Fruit fly (Drosophila melanogaster): ENCODE data around the gene CG5114.

Gene CG5114

dm6 chr3L:14969171-14969570 lies 13.5 kb upstream of the CG5114 start, which contains the start of gene Tom (continued):
- TF ChIP-seq ems (GFP tag; optimal IDR thresholded peaks at IDR 0.05) (peak; percentile 23), inv (GFP tag; IDR thresholded peaks at IDR 0.05; ENCODE audit: partially characterized antibody) (no peak), CG31224 (GFP tag; IDR thresholded peaks at IDR 0.05) (no peak), HLH4C (GFP tag; IDR thresholded peaks at IDR 0.05; ENCODE audit: partially characterized antibody) (no peak), Dref (GFP tag; IDR thresholded peaks at IDR 0.05) (no peak), CG7556 (GFP tag; optimal IDR thresholded peaks at IDR 0.05) (no peak), cad (GFP tag; optimal IDR thresholded peaks at IDR 0.05) (peak; percentile 22), cg (GFP tag; optimal IDR thresholded peaks at IDR 0.05) (no peak), Elba2 (GFP tag; optimal IDR thresholded peaks at IDR 0.05) (peak; percentile 50), ac (GFP tag; optimal IDR thresholded peaks at IDR 0.05) (peak; percentile 33), al (GFP tag; IDR thresholded peaks at IDR 0.05) (no peak), sisA (GFP tag; IDR thresholded peaks at IDR 0.05) (no peak), CG30403 (GFP tag; optimal IDR thresholded peaks at IDR 0.05) (no peak), sr (GFP tag; IDR thresholded peaks at IDR 0.05) (no peak), NC2β (GFP tag; optimal IDR thresholded peaks at IDR 0.05) (peak; percentile 49), Six4 (GFP tag; optimal IDR thresholded peaks at IDR 0.05) (no peak), Lhr (GFP tag; optimal IDR thresholded peaks at IDR 0.05) (no peak), p53 (GFP tag; optimal IDR thresholded peaks at IDR 0.05) (peak; percentile 83), tio (GFP tag; optimal IDR thresholded peaks at IDR 0.05) (no peak), MESR4 (GFP tag; optimal IDR thresholded peaks at IDR 0.05) (no peak), CG1603 (tag; optimal IDR thresholded peaks at IDR 0.05) (peak; percentile 18), CG2116 (GFP tag; optimal IDR thresholded peaks at IDR 0.05) (no peak), trh (GFP tag; optimal IDR thresholded peaks at IDR 0.05) (no peak), h (optimal IDR thresholded peaks at IDR 0.05) (no peak), mirr (GFP tag; optimal IDR thresholded peaks at IDR 0.05) (no peak), Xbp1 (GFP tag; optimal IDR thresholded peaks at IDR 0.05) (no peak), psq (GFP tag; optimal IDR thresholded peaks at IDR 0.05) (no peak), CHES-1-like (GFP tag; optimal IDR thresholded peaks at IDR 0.05) (no peak), CG12236 (GFP tag; optimal IDR thresholded peaks at IDR 0.05) (no peak), zf30C (GFP tag; optimal IDR thresholded peaks at IDR 0.05) (no peak), CG32772 (GFP tag; IDR thresholded peaks at IDR 0.05) (no peak), Usf (GFP tag; optimal IDR thresholded peaks at IDR 0.05) (no peak), hth (optimal IDR thresholded peaks at IDR 0.05) (no peak), tll (GFP tag; optimal IDR thresholded peaks at IDR 0.05) (no peak), gsb-n (tag; optimal IDR thresholded peaks at IDR 0.05) (no peak), CG2120 (GFP tag; optimal IDR thresholded peaks at IDR 0.05) (no peak), nom (GFP tag; optimal IDR thresholded peaks at IDR 0.05) (peak; percentile 32), CG6813 (GFP tag; optimal IDR thresholded peaks at IDR 0.05) (no peak), CG1602 (GFP tag; optimal IDR thresholded peaks at IDR 0.05) (no peak), CG15011 (GFP tag; optimal IDR thresholded peaks at IDR 0.05) (no peak), CG17802 (tag; optimal IDR thresholded peaks at IDR 0.05) (no peak), chif (GFP tag; optimal IDR thresholded peaks at IDR 0.05) (no peak), br (optimal IDR thresholded peaks at IDR 0.05) (no peak), Mad (GFP tag; optimal IDR thresholded peaks at IDR 0.05) (no peak), chm (GFP tag; IDR thresholded peaks at IDR 0.05) (peak; percentile 84; the same call in 1 of the 2 replicates), peb (GFP tag; IDR thresholded peaks at IDR 0.05) (no peak), CG6854 (GFP tag; optimal IDR thresholded peaks at IDR 0.05) (no peak), Drgx (GFP tag; IDR thresholded peaks at IDR 0.05) (no peak), CG17328 (GFP tag; IDR thresholded peaks at IDR 0.05) (no peak), Dbx (GFP tag; IDR thresholded peaks at IDR 0.05) (no peak), trem (tag; optimal IDR thresholded peaks at IDR 0.05) (no peak), HHEX (GFP tag; optimal IDR thresholded peaks at IDR 0.05) (no peak), Neu2 (GFP tag; optimal IDR thresholded peaks at IDR 0.05; ENCODE audit: borderline replicate concordance) (peak; percentile 35)

Data from whole organism, embryonic.